Fruit fly (Drosophila melanogaster) whole organism, wandering third instar larva: ENCODE measurements around the gene Vps60.

Experiments used
- Hr78 ChIP-seq: fragments of >200 bp; optimal IDR thresholded peaks from 2 replicates; lab custom pipeline; 2017; ENCODE audit warnings: missing biosample characterization, missing genetic modification characterization
- psq ChIP-seq: fragments of 200-800 bp; sonication (Bioruptor generic); optimal IDR thresholded peaks from 3 replicates; lab custom pipeline; 2017; ENCODE audit warnings: missing biosample characterization, mild to moderate bottlenecking, missing genetic modification characterization, moderate library complexity

DNA sequence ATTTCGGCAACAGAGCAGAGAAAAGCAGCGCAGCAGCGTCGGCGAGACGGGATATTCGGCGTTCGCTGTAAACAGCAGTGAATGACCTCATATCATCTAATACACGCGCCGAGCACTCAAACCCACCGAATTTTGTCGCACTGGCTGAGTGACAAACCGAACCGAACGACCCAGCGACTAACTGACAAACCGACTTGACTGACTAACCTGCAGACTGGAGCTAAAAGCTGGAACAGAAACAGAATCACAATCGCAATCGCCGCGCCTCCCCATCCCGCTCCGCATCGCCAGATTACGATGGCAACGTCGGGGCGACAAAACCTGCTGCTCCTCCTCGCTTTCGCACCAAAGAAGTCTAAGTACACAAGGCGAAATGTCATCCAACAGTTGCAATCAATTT is 41.8 kb downstream of the Vps60 start:
- TF ChIP-seq psq (GFP tag; lab: Kevin White, UChicago) (peak; percentile 17), Hr78 (GFP tag; lab: Kevin White, UChicago) (no peak)
